Fruit fly (Drosophila melanogaster): ENCODE data around the gene CG12219.

Gene CG12219

dm6 chrX:6308852-6309251 lies 7.8 kb upstream of the CG12219 start, which contains the start of gene CG15894 (continued):
- TF ChIP-seq CG10631 (GFP tag; optimal IDR thresholded peaks at IDR 0.05) (no peak), Ets96B (tag; optimal IDR thresholded peaks at IDR 0.05) (no peak), Hr39 (GFP tag; optimal IDR thresholded peaks at IDR 0.05) (peak; percentile 3), vri (GFP tag; optimal IDR thresholded peaks at IDR 0.05) (no peak), esn (GFP tag; optimal IDR thresholded peaks at IDR 0.05) (peak; percentile 21), net (GFP tag; optimal IDR thresholded peaks at IDR 0.05) (no peak), Hr38 (GFP tag; optimal IDR thresholded peaks at IDR 0.05) (no peak), achi (GFP tag; optimal IDR thresholded peaks at IDR 0.05) (no peak)

dm6 chrX:6305317-6305716 lies 4.2 kb upstream of the CG12219 start:
- TF ChIP-seq lz (GFP tag; optimal IDR thresholded peaks at IDR 0.05) (peak; percentile 25), Ets21C (GFP tag; optimal IDR thresholded peaks at IDR 0.05) (peak; percentile 13), CG6808 (GFP tag; optimal IDR thresholded peaks at IDR 0.05) (no peak), Hr4 (GFP tag; optimal IDR thresholded peaks at IDR 0.05) (peak; percentile 20), achi (GFP tag; optimal IDR thresholded peaks at IDR 0.05) (peak; percentile 36), Sox102F (GFP tag; optimal IDR thresholded peaks at IDR 0.05) (peak; percentile 22), pdm3 (GFP tag; optimal IDR thresholded peaks at IDR 0.05) (peak; percentile 49), CG3919 (GFP tag; optimal IDR thresholded peaks at IDR 0.05) (peak; percentile 54), Met (GFP tag; optimal IDR thresholded peaks at IDR 0.05) (peak; percentile 63), Hr39 (GFP tag; optimal IDR thresholded peaks at IDR 0.05) (peak; percentile 53), cyc (GFP tag; optimal IDR thresholded peaks at IDR 0.05) (peak; percentile 38), fd85E (GFP tag; optimal IDR thresholded peaks at IDR 0.05) (no peak), CG31627 (GFP tag; optimal IDR thresholded peaks at IDR 0.05) (peak; percentile 26), Smox (GFP tag; optimal IDR thresholded peaks at IDR 0.05) (peak; percentile 41), Eip75B (GFP tag; optimal IDR thresholded peaks at IDR 0.05) (peak; percentile 42), vri (GFP tag; optimal IDR thresholded peaks at IDR 0.05) (peak; percentile 34), Blimp-1 (GFP tag; optimal IDR thresholded peaks at IDR 0.05) (no peak), CG11902 (GFP tag; optimal IDR thresholded peaks at IDR 0.05) (peak; percentile 3), CG15336 (GFP tag; IDR thresholded peaks at IDR 0.05) (peak; percentile 52; the same call in 1 of the 2 replicates), acj6 (GFP tag; optimal IDR thresholded peaks at IDR 0.05) (peak; percentile 26), fd59A (GFP tag; optimal IDR thresholded peaks at IDR 0.05) (no peak), CG6792 (GFP tag; optimal IDR thresholded peaks at IDR 0.05) (peak; percentile 25), Sox14 (GFP tag; optimal IDR thresholded peaks at IDR 0.05) (peak; percentile 12), net (GFP tag; optimal IDR thresholded peaks at IDR 0.05) (peak; percentile 36), svp (GFP tag) (peak; percentile 70), fkh (GFP tag; optimal IDR thresholded peaks at IDR 0.05) (no peak), CG10631 (GFP tag; optimal IDR thresholded peaks at IDR 0.05) (peak; percentile 25), OdsH (GFP tag; optimal IDR thresholded peaks at IDR 0.05) (peak; percentile 54), CG8632 (GFP tag; optimal IDR thresholded peaks at IDR 0.05) (no peak), CG34406 (GFP tag; optimal IDR thresholded peaks at IDR 0.05) (peak; percentile 13), CG4318 (GFP tag; optimal IDR thresholded peaks at IDR 0.05) (no peak), CG3032 (tag; optimal IDR thresholded peaks at IDR 0.05) (no peak), CG32006 (GFP tag; optimal IDR thresholded peaks at IDR 0.05) (peak; percentile 37), Sox15 (GFP tag; optimal IDR thresholded peaks at IDR 0.05) (no peak), salr (GFP tag; optimal IDR thresholded peaks at IDR 0.05) (peak in 1 of 2 experiments; percentile 8), topi (GFP tag; optimal IDR thresholded peaks at IDR 0.05) (peak; percentile 52), CG6276 (GFP tag; optimal IDR thresholded peaks at IDR 0.05) (peak; percentile 9), Eip78C (GFP tag) (peak; percentile 84), esn (GFP tag; optimal IDR thresholded peaks at IDR 0.05) (peak; percentile 65), Lpt (GFP tag; optimal IDR thresholded peaks at IDR 0.05) (peak; percentile 51), CG11294 (GFP tag; IDR thresholded peaks at IDR 0.05) (no peak), Hr38 (GFP tag; optimal IDR thresholded peaks at IDR 0.05) (no peak), CG6163 (GFP tag; IDR thresholded peaks at IDR 0.05) (peak; percentile 26; the same call in 1 of the 3 replicates), eg (GFP tag; IDR thresholded peaks at IDR 0.05) (0 out of 3 replicates have a peak, but pooled peaks have one; percentile 9)
